Worm (Caenorhabditis elegans): Measurements from ENCODE around the gene nas-17.

DNA sequence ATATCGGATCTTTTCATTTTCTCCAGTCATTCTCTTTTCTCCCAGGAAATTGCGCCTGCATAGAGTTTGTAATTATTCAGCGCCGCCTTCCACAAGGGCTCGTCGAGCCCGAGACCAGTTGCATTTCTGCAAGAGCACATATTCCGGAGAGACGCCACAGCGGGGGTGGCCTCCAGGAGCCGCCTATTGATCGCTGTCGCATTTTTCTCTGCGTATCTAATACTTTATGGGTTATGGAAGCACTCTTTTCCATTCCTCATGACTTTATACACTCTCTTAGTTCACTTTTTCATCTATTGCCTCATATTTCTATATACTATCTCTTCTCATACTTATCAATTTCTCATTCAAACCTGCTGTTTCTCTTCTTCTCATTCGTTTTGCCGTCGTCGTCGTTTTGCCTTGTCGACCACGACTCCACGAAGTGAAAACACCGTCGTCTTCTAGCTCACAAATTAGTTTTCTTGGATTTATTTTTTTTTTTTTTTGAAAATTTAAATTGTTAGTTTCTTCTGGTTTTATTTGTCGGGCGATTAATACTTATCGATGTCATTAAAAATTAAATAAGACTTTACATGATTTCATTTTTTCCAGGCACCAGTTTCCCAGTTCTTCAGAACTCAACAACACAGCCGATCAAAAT is 23.4 kb upstream of the nas-17 start, which contains the start of gene cnb-1:
- TF ChIP-seq him-1 (tag; optimal IDR thresholded peaks at IDR 0.05) (peak; percentile 79), dao-5 (tag; optimal IDR thresholded peaks at IDR 0.05) (no peak), W03F9.2 (tag; optimal IDR thresholded peaks at IDR 0.05) (no peak)

Measured in whole organism, L4/young adult.